Worm (Caenorhabditis elegans) whole organism, young adult: ENCODE measurements around the gene Y57G11C.22.

Source experiments
- C06A6.2 ChIP-seq: fragments of 200-800 bp; sonication (Bioruptor generic); conservative IDR thresholded peaks from 2 replicates; pipeline ENCODE4 v1.3.6; 2022; ENCODE audit warnings: missing genetic modification characterization, missing compliant biosample characterization
- F49E8.2 ChIP-seq: sonication (generic microtip); optimal IDR thresholded peaks from 3 replicates; lab custom pipeline; 2017; ENCODE audit warnings: missing genetic modification characterization, mild to moderate bottlenecking, missing compliant biosample characterization, antibody characterized with exemption, moderate library complexity; ENCODE audit not compliant: insufficient read depth
- hmg-1.2 ChIP-seq: fragments of 200-800 bp; sonication (Bioruptor generic); IDR thresholded peaks from 2 replicates; pipeline ENCODE4 v1.3.6; 2022; ENCODE audit warnings: missing genetic modification reagents, missing genetic modification characterization, missing compliant biosample characterization
- madf-8 ChIP-seq: fragments of 200-800 bp; sonication (Bioruptor generic); conservative IDR thresholded peaks from 2 replicates; pipeline ENCODE4 v1.3.6; 2022; ENCODE audit warnings: missing genetic modification reagents, missing genetic modification characterization, missing compliant biosample characterization
- mcd-1 ChIP-seq: fragments of 200-800 bp; sonication (Bioruptor generic); IDR thresholded peaks from 2 replicates; pipeline ENCODE4 v1.3.6; 2022; ENCODE audit warnings: missing genetic modification reagents, missing genetic modification characterization, missing compliant biosample characterization
- nhr-80 ChIP-seq: sonication (generic microtip); optimal IDR thresholded peaks from 2 replicates; lab custom pipeline; 2016; ENCODE audit warnings: missing genetic modification characterization, missing compliant biosample characterization
- snpc-4 ChIP-seq, 5 experiments: fragments of 150-350 bp in 1 of 5; sonication (generic microtip) in 4 of 5; optimal IDR thresholded peaks; 2 replicates each; lab custom pipeline; 2014 to 2018; ENCODE audit warnings: missing genetic modification characterization in 5 of 5, missing biosample characterization in 3 of 5, antibody characterized with exemption in 2 of 5, mild to moderate bottlenecking in 2 of 5, missing compliant biosample characterization in 2 of 5, missing genotype in 2 of 5, moderate library complexity in 2 of 5, missing genetic modification reagents in 1 of 5
- unc-130 ChIP-seq: sonication (generic microtip); optimal IDR thresholded peaks from 2 replicates; lab custom pipeline; 2016; ENCODE audit warnings: missing genetic modification reagents, missing genetic modification characterization, missing compliant biosample characterization
- zfh-2 ChIP-seq: fragments of 200-800 bp; sonication (Bioruptor generic); conservative IDR thresholded peaks from 2 replicates; pipeline ENCODE4 v1.3.6; 2022; ENCODE audit warnings: missing genetic modification reagents, missing genetic modification characterization, missing compliant biosample characterization
- ztf-18 ChIP-seq: sonication (generic microtip); optimal IDR thresholded peaks from 2 replicates; lab custom pipeline; 2016; ENCODE audit warnings: missing genotype, mild to moderate bottlenecking, missing genetic modification characterization, missing compliant biosample characterization

- TF ChIP-seq zfh-2 (GFP tag; lab: Robert Waterston, UW) = no peak
- no peak for TF ChIP-seq F49E8.2 (tag; lab: Kevin White, UChicago)
- no peak for TF ChIP-seq madf-8 (GFP tag; lab: Robert Waterston, UW)
- peak; percentile 82 for TF ChIP-seq hmg-1.2 (GFP tag; lab: Robert Waterston, UW)
- TF ChIP-seq unc-130 = no peak
- TF ChIP-seq snpc-4 (GFP tag; optimal IDR thresholded peaks at IDR 0.05; lab: Kevin White, UChicago) = no peak
- TF ChIP-seq snpc-4 (tag; optimal IDR thresholded peaks at IDR 0.05; lab: Kevin White, UChicago) = peak in 2 of 4 experiments; percentile 41 to 55
- TF ChIP-seq nhr-80 (tag; lab: Kevin White, UChicago) = peak; percentile 98
- no peak for TF ChIP-seq C06A6.2
- TF ChIP-seq mcd-1 = no peak
- no peak for TF ChIP-seq ztf-18
Observed at ce11 chrIV:14883812-14884211, 46.8 kb downstream of the Y57G11C.22 start.
